Worm (Caenorhabditis elegans) whole organism, late embryonic: ENCODE measurements around the gene srj-22.
A peak's percentile ranks its signal among the peaks of the same experiment; 100 is the strongest.

Experiments used
- K02D7.2 ChIP-seq: sonication (generic microtip); optimal IDR thresholded peaks from 2 replicates; lab custom pipeline; 2017; ENCODE audit warnings: mild to moderate bottlenecking, missing genetic modification characterization, missing compliant biosample characterization
- K09A11.1 ChIP-seq: sonication (generic microtip); optimal IDR thresholded peaks from 2 replicates; lab custom pipeline; 2017; ENCODE audit warnings: antibody characterized with exemption, mild to moderate bottlenecking, missing genetic modification characterization, missing compliant biosample characterization; ENCODE audit not compliant: insufficient read depth
- Y22D7AL.16 ChIP-seq: sonication (generic microtip); optimal IDR thresholded peaks from 2 replicates; lab custom pipeline; 2016; ENCODE audit warnings: missing genetic modification characterization, missing compliant biosample characterization
- ahr-1 ChIP-seq: sonication (generic microtip); optimal IDR thresholded peaks from 2 replicates; lab custom pipeline; 2016; ENCODE audit warnings: missing genetic modification characterization, missing compliant biosample characterization
- ceh-14 ChIP-seq: sonication (generic microtip); optimal IDR thresholded peaks from 2 replicates; lab custom pipeline; 2016; ENCODE audit warnings: missing genotype, missing genetic modification characterization, missing compliant biosample characterization
- ceh-18 ChIP-seq: sonication (generic microtip); optimal IDR thresholded peaks from 2 replicates; lab custom pipeline; 2016; ENCODE audit warnings: missing genetic modification characterization, missing compliant biosample characterization
- ceh-19 ChIP-seq: fragments of 200-800 bp; sonication (Bioruptor generic); optimal IDR thresholded peaks from 2 replicates; lab custom pipeline; 2018; ENCODE audit warnings: mild to moderate bottlenecking, missing genetic modification characterization, missing compliant biosample characterization
- ceh-24 ChIP-seq: sonication (generic microtip); optimal IDR thresholded peaks from 2 replicates; lab custom pipeline; 2016; ENCODE audit warnings: mild to moderate bottlenecking, missing genetic modification characterization, missing compliant biosample characterization
- ceh-48 ChIP-seq: sonication (generic microtip); optimal IDR thresholded peaks from 2 replicates; lab custom pipeline; 2016; ENCODE audit warnings: missing genetic modification characterization, inconsistent platforms, missing compliant biosample characterization
- ceh-6 ChIP-seq: fragments of 200-800 bp; sonication (Bioruptor generic); optimal IDR thresholded peaks from 2 replicates; lab custom pipeline; 2018; ENCODE audit warnings: mild to moderate bottlenecking, missing genetic modification characterization, missing compliant biosample characterization
- che-1 ChIP-seq: sonication (generic microtip); optimal IDR thresholded peaks from 2 replicates; lab custom pipeline; 2016; ENCODE audit warnings: mild to moderate bottlenecking, missing genetic modification characterization, missing compliant biosample characterization
- dmd-4 ChIP-seq: sonication (generic microtip); optimal IDR thresholded peaks from 2 replicates; lab custom pipeline; 2016; ENCODE audit warnings: borderline replicate concordance, missing genetic modification characterization, missing compliant biosample characterization
- elt-2 ChIP-seq: sonication (generic microtip); optimal IDR thresholded peaks from 2 replicates; lab custom pipeline; 2016; ENCODE audit warnings: missing genetic modification reagents, missing genetic modification characterization, missing compliant biosample characterization
- ets-4 ChIP-seq: sonication (generic microtip); optimal IDR thresholded peaks from 2 replicates; lab custom pipeline; 2016; ENCODE audit warnings: missing genetic modification characterization, missing compliant biosample characterization
- fkh-6 ChIP-seq: sonication (generic microtip); optimal IDR thresholded peaks from 2 replicates; lab custom pipeline; 2016; ENCODE audit warnings: missing genetic modification characterization, missing compliant biosample characterization
- gmeb-2 ChIP-seq: sonication (generic microtip); optimal IDR thresholded peaks from 2 replicates; lab custom pipeline; 2016; ENCODE audit warnings: missing genetic modification characterization, inconsistent platforms, missing compliant biosample characterization
- hlh-13 ChIP-seq: fragments of 200-800 bp; sonication (Bioruptor generic); optimal IDR thresholded peaks from 2 replicates; lab custom pipeline; 2018; ENCODE audit warnings: mild to moderate bottlenecking, missing genetic modification characterization, missing compliant biosample characterization
- hlh-6 ChIP-seq: sonication (generic microtip); optimal IDR thresholded peaks from 2 replicates; lab custom pipeline; 2016; ENCODE audit warnings: missing genotype, missing genetic modification characterization, missing compliant biosample characterization
- madf-2 ChIP-seq: sonication (generic microtip); optimal IDR thresholded peaks from 2 replicates; lab custom pipeline; 2017; ENCODE audit warnings: missing genetic modification characterization, missing compliant biosample characterization
- pha-2 ChIP-seq: sonication (generic microtip); optimal IDR thresholded peaks from 2 replicates; lab custom pipeline; 2017; ENCODE audit warnings: mild to moderate bottlenecking, missing genetic modification characterization, missing compliant biosample characterization
- pha-4 ChIP-seq: fragments of 150-350 bp; optimal IDR thresholded peaks from 2 replicates; lab custom pipeline; 2018; ENCODE audit warnings: missing biosample characterization, missing genetic modification reagents, missing genetic modification characterization
- pqm-1 ChIP-seq: sonication (generic microtip); optimal IDR thresholded peaks from 2 replicates; lab custom pipeline; 2016; ENCODE audit warnings: missing genetic modification characterization, missing compliant biosample characterization
- pros-1 ChIP-seq: fragments of 150-350 bp; optimal IDR thresholded peaks from 2 replicates; lab custom pipeline; 2014; ENCODE audit warnings: missing biosample characterization, missing genetic modification reagents, missing genetic modification characterization
- ref-2 ChIP-seq: sonication (generic microtip); optimal IDR thresholded peaks from 2 replicates; lab custom pipeline; 2016; ENCODE audit warnings: missing genetic modification characterization, missing compliant biosample characterization
- rnt-1 ChIP-seq: sonication (generic microtip); optimal IDR thresholded peaks from 2 replicates; lab custom pipeline; 2016; ENCODE audit warnings: missing genetic modification characterization, missing compliant biosample characterization
- sdc-2 ChIP-seq: sonication (generic microtip); optimal IDR thresholded peaks from 2 replicates; lab custom pipeline; 2016; ENCODE audit warnings: missing genotype, missing genetic modification characterization, missing compliant biosample characterization
- zip-5 ChIP-seq: sonication (generic microtip); optimal IDR thresholded peaks from 2 replicates; lab custom pipeline; 2016; ENCODE audit warnings: missing genetic modification characterization, missing compliant biosample characterization

srj-22 gene

ce11 chrV:10699122-10699521 is 44.4 kb downstream of the srj-22 start:
- TF ChIP-seq hlh-6 (no peak), ahr-1 (tag; lab: Kevin White, UChicago) (no peak), pha-2 (tag; lab: Kevin White, UChicago) (no peak), ceh-48 (no peak), ceh-24 (tag; lab: Kevin White, UChicago) (no peak), che-1 (tag; lab: Kevin White, UChicago) (no peak), Y22D7AL.16 (tag; lab: Kevin White, UChicago) (no peak), fkh-6 (no peak)

DNA sequence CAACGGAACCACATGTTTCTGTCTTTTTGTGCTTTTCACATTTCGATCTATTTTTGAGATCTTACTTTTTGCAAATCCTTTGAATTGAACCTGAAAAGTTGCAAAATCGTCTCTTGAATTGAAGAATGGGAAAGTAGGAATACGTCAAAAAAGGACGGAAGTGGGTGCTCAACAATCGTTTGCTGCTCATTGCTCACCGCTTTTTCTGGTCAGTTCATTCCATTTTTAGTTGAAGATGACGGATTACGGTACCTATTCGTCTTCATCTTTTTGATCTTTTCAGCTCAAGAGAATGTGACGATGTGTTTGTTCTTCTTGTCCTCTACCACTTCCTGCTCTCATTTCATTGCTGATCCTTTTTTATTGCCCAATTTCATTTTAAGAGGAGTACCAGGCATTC is 48.4 kb downstream of the srj-22 start, which contains the start of gene C05A2.4:
TSS of gene C05A2.4 (plus strand) at position 301 of the 400 bp plus-strand sequence.
- no peak for TF ChIP-seq rnt-1 (tag; lab: Kevin White, UChicago)
- no peak for TF ChIP-seq che-1 (tag; lab: Kevin White, UChicago)
- TF ChIP-seq ceh-6 (GFP tag; lab: Kevin White, UChicago) = no peak
- TF ChIP-seq hlh-13 (GFP tag; lab: Kevin White, UChicago) = no peak
- TF ChIP-seq pha-4 (tag; lab: Kevin White, UChicago) = no peak
- TF ChIP-seq zip-5 (tag; lab: Kevin White, UChicago) = no peak
- TF ChIP-seq elt-2 (tag; lab: Kevin White, UChicago) = no peak

DNA sequence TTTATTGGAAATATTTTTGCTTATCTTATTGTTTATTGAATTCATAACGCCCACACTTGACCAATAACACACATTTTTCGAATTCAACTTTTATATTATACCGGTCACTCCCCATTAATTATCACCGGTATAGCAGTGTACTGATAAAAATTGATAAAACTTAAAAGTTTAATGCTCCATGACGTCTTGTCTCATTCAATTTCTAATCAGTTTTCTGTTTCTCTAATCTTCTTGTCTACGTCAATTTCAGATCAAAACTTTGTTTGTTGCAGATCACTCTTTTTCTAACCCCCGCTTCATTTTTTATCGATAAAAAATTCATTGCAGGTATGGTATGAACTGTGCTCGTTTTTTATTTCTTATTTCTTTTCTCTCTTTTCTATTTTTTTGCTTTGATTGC is 49.8 kb downstream of the srj-22 start:
- TF ChIP-seq fkh-6 = no peak
- no peak for TF ChIP-seq ceh-18 (tag; lab: Kevin White, UChicago)
- no peak for TF ChIP-seq K02D7.2 (tag; lab: Kevin White, UChicago)
- TF ChIP-seq K09A11.1 (tag; lab: Kevin White, UChicago) = no peak
- TF ChIP-seq dmd-4 (tag; lab: Kevin White, UChicago) = no peak
- TF ChIP-seq ceh-14 (tag; lab: Kevin White, UChicago) = no peak
- TF ChIP-seq ceh-19 (GFP tag; lab: Kevin White, UChicago) = no peak
- no peak for TF ChIP-seq ets-4 (tag; lab: Kevin White, UChicago)
- TF ChIP-seq ahr-1 (tag; lab: Kevin White, UChicago) = no peak
- TF ChIP-seq che-1 (tag; lab: Kevin White, UChicago) = no peak
- TF ChIP-seq madf-2 (tag; lab: Kevin White, UChicago) = no peak
- no peak for TF ChIP-seq pros-1
- peak; percentile 84 for TF ChIP-seq elt-2 (tag; lab: Kevin White, UChicago)
- TF ChIP-seq pqm-1 (tag; lab: Kevin White, UChicago) = peak; percentile 42
- TF ChIP-seq gmeb-2 (tag; lab: Kevin White, UChicago) = no peak
- no peak for TF ChIP-seq rnt-1 (tag; lab: Kevin White, UChicago)
- no peak for TF ChIP-seq ref-2
- TF ChIP-seq sdc-2 (tag; lab: Kevin White, UChicago) = no peak
